Fruit fly (Drosophila melanogaster): ENCODE measurements around the gene Kap-alpha1.

The Kap-alpha1 gene

dm6 chr3L:19836375-19836937 is 29.4 kb downstream of the Kap-alpha1 start, which contains the start of gene kto (continued):
- no peak for TF ChIP-seq CG2875 (GFP tag; optimal IDR thresholded peaks at IDR 0.05)
- no peak for TF ChIP-seq CG4854 (GFP tag; optimal IDR thresholded peaks at IDR 0.05)
- TF ChIP-seq CG6854 (GFP tag; optimal IDR thresholded peaks at IDR 0.05), result no peak
- TF ChIP-seq Tbp (GFP tag; optimal IDR thresholded peaks at IDR 0.05), result no peak
- TF ChIP-seq CG11695 (GFP tag; IDR thresholded peaks at IDR 0.05), result no peak
- TF ChIP-seq row (GFP tag; IDR thresholded peaks at IDR 0.05), result no peak
- no peak for TF ChIP-seq Dfd (GFP tag; optimal IDR thresholded peaks at IDR 0.05)
- no peak for TF ChIP-seq Abd-B (GFP tag; optimal IDR thresholded peaks at IDR 0.05)
- TF ChIP-seq CG12299 (tag; optimal IDR thresholded peaks at IDR 0.05), result no peak
- TF ChIP-seq CG3163 (GFP tag; optimal IDR thresholded peaks at IDR 0.05), result no peak
- TF ChIP-seq slp2 (GFP tag; optimal IDR thresholded peaks at IDR 0.05), result no peak
- TF ChIP-seq CG9609 (GFP tag; optimal IDR thresholded peaks at IDR 0.05), result no peak
- TF ChIP-seq dimm (GFP tag; IDR thresholded peaks at IDR 0.05), result no peak
- no peak for TF ChIP-seq Meics (GFP tag; optimal IDR thresholded peaks at IDR 0.05)
- no peak for TF ChIP-seq CG12236 (GFP tag; optimal IDR thresholded peaks at IDR 0.05)
- no peak for TF ChIP-seq CG13424 (tag; optimal IDR thresholded peaks at IDR 0.05)
- peak; percentile 73; the same call in 2 of the 3 replicates for TF ChIP-seq hb (GFP tag; IDR thresholded peaks at IDR 0.05; ENCODE audit: partially characterized antibody)
- no peak for TF ChIP-seq CG4282 (GFP tag; optimal IDR thresholded peaks at IDR 0.05)
- TF ChIP-seq bcd (GFP tag; optimal IDR thresholded peaks at IDR 0.05), result no peak
- TF ChIP-seq C15 (GFP tag; IDR thresholded peaks at IDR 0.05), result no peak
- TF ChIP-seq sob (GFP tag; IDR thresholded peaks at IDR 0.05), result no peak
- TF ChIP-seq CG16815 (GFP tag; optimal IDR thresholded peaks at IDR 0.05), result no peak
- TF ChIP-seq ac (GFP tag; optimal IDR thresholded peaks at IDR 0.05), result no peak
- TF ChIP-seq CG14710 (tag; optimal IDR thresholded peaks at IDR 0.05), result peak; percentile 10
- no peak for TF ChIP-seq CG11398 (GFP tag; optimal IDR thresholded peaks at IDR 0.05)
- no peak for TF ChIP-seq gce (GFP tag; IDR thresholded peaks at IDR 0.05)
- TF ChIP-seq lab (GFP tag; optimal IDR thresholded peaks at IDR 0.05), result no peak
- TF ChIP-seq CG31388 (GFP tag; optimal IDR thresholded peaks at IDR 0.05), result no peak
- TF ChIP-seq cato (GFP tag; optimal IDR thresholded peaks at IDR 0.05; ENCODE audit: borderline replicate concordance), result no peak
- TF ChIP-seq gro (GFP tag; optimal IDR thresholded peaks at IDR 0.05), result no peak
- peak; percentile 56 for TF ChIP-seq CG4617 (GFP tag; optimal IDR thresholded peaks at IDR 0.05; ENCODE audit: borderline replicate concordance)
- TF ChIP-seq bab2 (GFP tag; optimal IDR thresholded peaks at IDR 0.05), result no peak
- TF ChIP-seq lola (GFP tag; optimal IDR thresholded peaks at IDR 0.05), result no peak
- peak; percentile 81 for TF ChIP-seq MESR4 (GFP tag; optimal IDR thresholded peaks at IDR 0.05)
- TF ChIP-seq CG7963 (GFP tag; IDR thresholded peaks at IDR 0.05; ENCODE audit: partially characterized antibody), result peak; percentile 75
- TF ChIP-seq CG17802 (tag; optimal IDR thresholded peaks at IDR 0.05), result no peak
- TF ChIP-seq CG9876 (GFP tag; optimal IDR thresholded peaks at IDR 0.05), result no peak
- no peak for TF ChIP-seq tin (GFP tag; optimal IDR thresholded peaks at IDR 0.05)
- no peak for TF ChIP-seq CG11456 (GFP tag; IDR thresholded peaks at IDR 0.05)
- no peak for TF ChIP-seq peb (GFP tag; IDR thresholded peaks at IDR 0.05)
- no peak for TF ChIP-seq CG8281 (tag; optimal IDR thresholded peaks at IDR 0.05)
- TF ChIP-seq oc (tag; optimal IDR thresholded peaks at IDR 0.05), result no peak
- no peak for TF ChIP-seq Usf (GFP tag; optimal IDR thresholded peaks at IDR 0.05)
- no peak for TF ChIP-seq HLH3B (GFP tag; IDR thresholded peaks at IDR 0.05)
- no peak for TF ChIP-seq CG13296 (GFP tag; optimal IDR thresholded peaks at IDR 0.05)
- TF ChIP-seq al (GFP tag; IDR thresholded peaks at IDR 0.05), result no peak
- TF ChIP-seq Ssrp (tag; optimal IDR thresholded peaks at IDR 0.05), result no peak
- no peak for TF ChIP-seq CG8089 (GFP tag; optimal IDR thresholded peaks at IDR 0.05)
- TF ChIP-seq CG34376 (GFP tag; optimal IDR thresholded peaks at IDR 0.05), result peak; percentile 1
- no peak for TF ChIP-seq kah (GFP tag; optimal IDR thresholded peaks at IDR 0.05)
- no peak for TF ChIP-seq cas (GFP tag; IDR thresholded peaks at IDR 0.05)

All from whole organism, embryonic.